Worm (Caenorhabditis elegans) whole organism, midembryonic: ENCODE results near the gene ZK512.1.

Source experiments
- T22C8.4 ChIP-seq: fragments of 200-800 bp; sonication (Bioruptor generic); IDR thresholded peaks from 2 replicates; pipeline ENCODE4 v1.3.6; 2022; ENCODE audit warnings: missing genetic modification characterization, missing compliant biosample characterization
- cog-1 ChIP-seq: sonication (generic microtip); optimal IDR thresholded peaks from 2 replicates; lab custom pipeline; 2016; ENCODE audit warnings: missing genetic modification characterization, missing compliant biosample characterization
- flt-1 ChIP-seq: fragments of 200-800 bp; sonication (Bioruptor generic); IDR thresholded peaks from 2 replicates; pipeline ENCODE4 v1.3.6; 2022; ENCODE audit warnings: missing genetic modification characterization, missing compliant biosample characterization
- klf-2 ChIP-seq: fragments of 200-800 bp; sonication (Bioruptor generic); conservative IDR thresholded peaks from 2 replicates; pipeline ENCODE4 v1.3.6; 2022; ENCODE audit warnings: missing genetic modification reagents, missing genetic modification characterization, missing compliant biosample characterization
- med-1 ChIP-seq: sonication (generic microtip); optimal IDR thresholded peaks from 2 replicates; lab custom pipeline; 2017; ENCODE audit warnings: missing genetic modification characterization, mild to moderate bottlenecking, missing compliant biosample characterization, antibody characterized with exemption, missing genetic modification reagents; ENCODE audit not compliant: insufficient read depth
- ref-1 ChIP-seq: fragments of 200-800 bp; sonication (Bioruptor generic); conservative IDR thresholded peaks from 2 replicates; pipeline ENCODE4 v1.3.6; 2022; ENCODE audit warnings: missing genetic modification reagents, missing genetic modification characterization, missing compliant biosample characterization
- tab-1 ChIP-seq: fragments of 200-800 bp; sonication (Bioruptor generic); IDR thresholded peaks from 2 replicates; pipeline ENCODE4 v1.3.6; 2022; ENCODE audit warnings: missing genetic modification characterization, missing compliant biosample characterization
- ztf-23 ChIP-seq: fragments of 200-800 bp; sonication (Bioruptor generic); IDR thresholded peaks from 2 replicates; pipeline ENCODE4 v1.3.6; 2022; ENCODE audit warnings: missing genetic modification reagents, missing genetic modification characterization, missing compliant biosample characterization
- ztf-29 ChIP-seq: fragments of 200-800 bp; sonication (Bioruptor generic); IDR thresholded peaks from 2 replicates; pipeline ENCODE4 v1.3.6; 2022; ENCODE audit warnings: missing genetic modification reagents, missing genetic modification characterization, missing compliant biosample characterization

Gene ZK512.1

DNA sequence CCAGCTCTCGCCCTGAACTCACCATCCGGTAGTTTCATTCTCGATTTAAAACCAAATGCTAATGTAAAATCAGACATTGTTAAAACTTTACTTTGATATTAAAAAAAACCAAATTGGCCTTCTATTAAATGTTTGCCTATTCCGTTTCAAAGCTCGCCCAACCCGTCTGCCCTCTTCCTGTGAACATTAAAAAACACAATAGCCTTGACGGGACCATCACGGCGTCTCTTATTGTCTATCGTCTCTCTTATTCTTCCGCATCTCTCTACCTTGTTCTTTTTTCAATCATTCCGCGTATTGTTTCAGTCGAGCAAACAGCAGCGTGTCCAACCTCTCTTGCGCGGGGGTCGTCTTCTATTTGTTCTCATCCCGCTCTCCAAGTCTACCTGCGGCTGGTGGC, at the start of gene ZK512.1:
TSS of gene ZK512.1 (plus strand) at position 301 of the 400 bp plus-strand sequence.
- TF ChIP-seq klf-2 (GFP tag; lab: Robert Waterston, UW) (no peak), ztf-23 (GFP tag; lab: Robert Waterston, UW) (no peak), ref-1 (GFP tag; lab: Robert Waterston, UW) (no peak), med-1 (GFP tag; lab: Kevin White, UChicago) (no peak), cog-1 (no peak), tab-1 (GFP tag; lab: Robert Waterston, UW) (no peak), T22C8.4 (GFP tag; lab: Robert Waterston, UW) (no peak), flt-1 (GFP tag; lab: Robert Waterston, UW) (no peak), ztf-29 (GFP tag; lab: Robert Waterston, UW) (no peak)

ce11 chrIII:9069712-9070111, 45.0 kb upstream of the ZK512.1 start:
- TF ChIP-seq flt-1 (GFP tag; lab: Robert Waterston, UW) (no peak), tab-1 (GFP tag; lab: Robert Waterston, UW) (no peak), med-1 (GFP tag; lab: Kevin White, UChicago) (no peak), klf-2 (GFP tag; lab: Robert Waterston, UW) (no peak), T22C8.4 (GFP tag; lab: Robert Waterston, UW) (no peak), cog-1 (no peak)

DNA sequence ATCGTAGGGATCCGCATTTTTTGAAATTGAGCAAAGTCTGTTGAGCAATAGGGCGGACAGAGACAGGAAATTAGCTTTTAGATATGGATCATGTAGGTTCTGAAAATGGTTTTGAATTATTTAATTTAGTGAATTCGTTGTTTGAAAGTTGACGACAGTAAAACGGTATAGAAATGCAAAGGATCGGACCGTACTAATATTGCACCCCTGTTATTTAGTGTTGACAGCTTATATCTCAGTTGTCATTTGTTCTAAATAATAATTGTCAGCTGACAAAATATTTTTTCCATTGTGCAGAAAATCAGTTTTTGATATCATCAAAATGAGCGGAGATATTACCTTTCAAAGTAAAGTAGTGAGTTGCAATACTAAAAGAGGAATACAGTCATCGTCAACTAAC, 43.4 kb upstream of the ZK512.1 start, which contains the start of gene lin-12:
TSS of gene lin-12 (minus strand) at position 101 of the 400 bp plus-strand sequence.
- TF ChIP-seq flt-1 (GFP tag; lab: Robert Waterston, UW), result no peak
- no peak for TF ChIP-seq ztf-23 (GFP tag; lab: Robert Waterston, UW)
- TF ChIP-seq ztf-29 (GFP tag; lab: Robert Waterston, UW), result no peak
- no peak for TF ChIP-seq klf-2 (GFP tag; lab: Robert Waterston, UW)
- no peak for TF ChIP-seq ref-1 (GFP tag; lab: Robert Waterston, UW)
- TF ChIP-seq med-1 (GFP tag; lab: Kevin White, UChicago), result no peak
- TF ChIP-seq cog-1, result no peak
- TF ChIP-seq T22C8.4 (GFP tag; lab: Robert Waterston, UW), result no peak
- TF ChIP-seq tab-1 (GFP tag; lab: Robert Waterston, UW), result no peak

- no peak for TF ChIP-seq med-1 (GFP tag; lab: Kevin White, UChicago)
- no peak for TF ChIP-seq tab-1 (GFP tag; lab: Robert Waterston, UW)
- no peak for TF ChIP-seq ztf-23 (GFP tag; lab: Robert Waterston, UW)
- TF ChIP-seq flt-1 (GFP tag; lab: Robert Waterston, UW), result no peak
- no peak for TF ChIP-seq ztf-29 (GFP tag; lab: Robert Waterston, UW)
Observed at ce11 chrIII:9072704-9073103, 42.0 kb upstream of the ZK512.1 start.

ce11 chrIII:9075539-9075938, 39.2 kb upstream of the ZK512.1 start, which contains the start of gene F02A9.7:
F02A9.7 (minus strand) TSS chrIII:9075639.
- TF ChIP-seq T22C8.4 (GFP tag; lab: Robert Waterston, UW) (no peak), ztf-29 (GFP tag; lab: Robert Waterston, UW) (no peak), med-1 (GFP tag; lab: Kevin White, UChicago) (no peak), cog-1 (no peak), ztf-23 (GFP tag; lab: Robert Waterston, UW) (no peak), flt-1 (GFP tag; lab: Robert Waterston, UW) (no peak), klf-2 (GFP tag; lab: Robert Waterston, UW) (no peak)

DNA sequence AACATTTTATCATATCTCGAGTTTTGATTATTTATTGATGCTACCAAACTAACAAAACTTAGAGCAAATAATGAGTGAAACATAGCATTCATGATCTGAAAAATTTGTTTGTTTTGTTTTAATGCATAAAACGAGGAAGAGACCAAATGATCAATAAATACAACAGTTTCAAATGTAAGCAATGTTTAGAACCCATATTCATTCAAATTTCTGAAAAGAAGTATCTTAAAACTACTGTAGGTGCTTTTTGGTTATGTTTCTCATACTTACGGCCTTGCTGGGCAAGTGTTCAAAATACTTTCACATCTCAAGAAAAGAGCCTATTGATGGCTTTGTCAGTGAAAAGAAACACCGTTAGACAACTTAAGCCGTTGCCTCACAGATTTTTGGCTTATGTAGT, 37.0 kb upstream of the ZK512.1 start, which contains the start of gene F02A9.1:
TSS of gene F02A9.1 (minus strand) at position 101 of the 400 bp plus-strand sequence.
- TF ChIP-seq T22C8.4 (GFP tag; lab: Robert Waterston, UW) (no peak), tab-1 (GFP tag; lab: Robert Waterston, UW) (no peak), med-1 (GFP tag; lab: Kevin White, UChicago) (no peak), flt-1 (GFP tag; lab: Robert Waterston, UW) (no peak), cog-1 (no peak), klf-2 (GFP tag; lab: Robert Waterston, UW) (no peak), ref-1 (GFP tag; lab: Robert Waterston, UW) (no peak), ztf-23 (GFP tag; lab: Robert Waterston, UW) (no peak), ztf-29 (GFP tag; lab: Robert Waterston, UW) (no peak)

ce11 chrIII:9080127-9080526, 34.6 kb upstream of the ZK512.1 start:
- TF ChIP-seq ref-1 (GFP tag; lab: Robert Waterston, UW) (no peak), T22C8.4 (GFP tag; lab: Robert Waterston, UW) (no peak), tab-1 (GFP tag; lab: Robert Waterston, UW) (no peak), flt-1 (GFP tag; lab: Robert Waterston, UW) (no peak)

- TF ChIP-seq klf-2 (GFP tag; lab: Robert Waterston, UW), result no peak
- no peak for TF ChIP-seq flt-1 (GFP tag; lab: Robert Waterston, UW)
- no peak for TF ChIP-seq T22C8.4 (GFP tag; lab: Robert Waterston, UW)
- TF ChIP-seq ztf-23 (GFP tag; lab: Robert Waterston, UW), result no peak
- no peak for TF ChIP-seq med-1 (GFP tag; lab: Kevin White, UChicago)
- no peak for TF ChIP-seq ref-1 (GFP tag; lab: Robert Waterston, UW)
- TF ChIP-seq tab-1 (GFP tag; lab: Robert Waterston, UW), result no peak
- no peak for TF ChIP-seq cog-1
- no peak for TF ChIP-seq ztf-29 (GFP tag; lab: Robert Waterston, UW)
Observed at ce11 chrIII:9081055-9081454, 33.7 kb upstream of the ZK512.1 start, which contains the start of gene far-1. far-1 (minus strand) TSS chrIII:9081179.

DNA sequence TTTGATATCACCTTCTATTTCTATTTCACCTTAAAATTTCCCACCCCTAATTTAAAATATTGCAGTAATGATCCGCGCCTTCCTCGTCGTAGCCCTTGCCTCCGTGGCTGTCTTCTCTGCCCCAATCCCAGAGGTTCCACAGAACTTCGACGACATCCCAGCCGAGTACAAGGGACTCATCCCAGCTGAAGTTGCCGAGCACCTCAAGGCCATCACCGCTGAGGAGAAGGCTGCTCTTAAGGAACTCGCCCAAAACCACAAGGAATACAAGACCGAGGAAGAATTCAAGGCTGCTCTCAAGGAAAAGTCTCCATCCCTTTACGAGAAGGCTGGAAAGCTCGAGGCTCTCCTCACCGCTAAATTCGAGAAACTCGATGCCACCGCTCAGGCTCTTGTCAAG, 33.0 kb upstream of the ZK512.1 start, which contains the start of gene far-2:
TSS of gene far-2 (plus strand) at position 66 of the 400 bp plus-strand sequence.
- no peak for TF ChIP-seq med-1 (GFP tag; lab: Kevin White, UChicago)
- TF ChIP-seq ztf-23 (GFP tag; lab: Robert Waterston, UW), result no peak
- TF ChIP-seq cog-1, result no peak
- TF ChIP-seq ref-1 (GFP tag; lab: Robert Waterston, UW), result no peak
- TF ChIP-seq tab-1 (GFP tag; lab: Robert Waterston, UW), result no peak
- no peak for TF ChIP-seq klf-2 (GFP tag; lab: Robert Waterston, UW)
- TF ChIP-seq ztf-29 (GFP tag; lab: Robert Waterston, UW), result no peak
- no peak for TF ChIP-seq T22C8.4 (GFP tag; lab: Robert Waterston, UW)
- no peak for TF ChIP-seq flt-1 (GFP tag; lab: Robert Waterston, UW)
